Worm (Caenorhabditis elegans): Measurements from ENCODE around the gene T21D12.7.

T21D12.7 gene

ce11 chrIV:296849-297248, 5.6 kb upstream of the T21D12.7 start (continued):
- TF ChIP-seq alr-1 (tag; optimal IDR thresholded peaks at IDR 0.05) (no peak), nhr-25 (tag; optimal IDR thresholded peaks at IDR 0.05) (no peak), elt-1 (tag; optimal IDR thresholded peaks at IDR 0.05) (no peak), nhr-129 (tag; optimal IDR thresholded peaks at IDR 0.05) (no peak), lin-13 (GFP tag; optimal IDR thresholded peaks at IDR 0.05) (no peak), ama-1 (optimal IDR thresholded peaks at IDR 0.05) (no peak), nhr-237 (tag; optimal IDR thresholded peaks at IDR 0.05) (no peak), lin-11 (tag; optimal IDR thresholded peaks at IDR 0.05) (no peak), skn-1 (tag; optimal IDR thresholded peaks at IDR 0.05) (no peak), F13H6.1 (tag; optimal IDR thresholded peaks at IDR 0.05) (no peak), nhr-77 (tag; optimal IDR thresholded peaks at IDR 0.05) (no peak)

- TF ChIP-seq lin-39 (tag; optimal IDR thresholded peaks at IDR 0.05) (no peak), fos-1 (tag; optimal IDR thresholded peaks at IDR 0.05) (peak; percentile 79), ceh-82 (tag; optimal IDR thresholded peaks at IDR 0.05) (no peak), ztf-4 (tag; optimal IDR thresholded peaks at IDR 0.05) (no peak), zag-1 (tag; optimal IDR thresholded peaks at IDR 0.05) (no peak), sma-9 (GFP tag; optimal IDR thresholded peaks at IDR 0.05) (peak; percentile 53), sma-9 (tag; optimal IDR thresholded peaks at IDR 0.05) (no peak), nhr-25 (tag; optimal IDR thresholded peaks at IDR 0.05) (no peak), mdl-1 (tag; optimal IDR thresholded peaks at IDR 0.05) (peak in 1 of 2 experiments; percentile 40), nhr-23 (tag; optimal IDR thresholded peaks at IDR 0.05) (no peak), ztf-11 (tag; optimal IDR thresholded peaks at IDR 0.05) (no peak), egl-27 (tag; optimal IDR thresholded peaks at IDR 0.05) (no peak), blmp-1 (tag; optimal IDR thresholded peaks at IDR 0.05; ENCODE audit: insufficient read depth) (no peak), mab-5 (tag; optimal IDR thresholded peaks at IDR 0.05) (no peak), elt-3 (tag; optimal IDR thresholded peaks at IDR 0.05) (no peak), lin-11 (tag; optimal IDR thresholded peaks at IDR 0.05) (no peak), gmeb-1 (tag; optimal IDR thresholded peaks at IDR 0.05) (peak; percentile 38), elt-1 (tag; optimal IDR thresholded peaks at IDR 0.05) (no peak), crh-2 (tag; optimal IDR thresholded peaks at IDR 0.05) (peak; percentile 66), snpc-4 (tag; optimal IDR thresholded peaks at IDR 0.05) (no peak), unc-55 (GFP tag; optimal IDR thresholded peaks at IDR 0.05) (no peak), nhr-129 (tag; optimal IDR thresholded peaks at IDR 0.05) (peak; percentile 14), F13H6.1 (tag; optimal IDR thresholded peaks at IDR 0.05) (no peak)
Observed at ce11 chrIV:295734-296201, 4.5 kb upstream of the T21D12.7 start.

ce11 chrIV:294737-295136, 3.5 kb upstream of the T21D12.7 start:
- TF ChIP-seq lin-39 (tag; optimal IDR thresholded peaks at IDR 0.05) = peak; percentile 24
- TF ChIP-seq nhr-129 (tag; optimal IDR thresholded peaks at IDR 0.05) = peak; percentile 20
- no peak for TF ChIP-seq nhr-23 (tag; optimal IDR thresholded peaks at IDR 0.05)

ce11 chrIV:293995-294700, 2.9 kb upstream of the T21D12.7 start:
- TF ChIP-seq ama-1 (optimal IDR thresholded peaks at IDR 0.05) = peak; percentile 46
- TF ChIP-seq nhr-237 (tag; optimal IDR thresholded peaks at IDR 0.05) = no peak
- no peak for TF ChIP-seq nhr-77 (tag; optimal IDR thresholded peaks at IDR 0.05)

- TF ChIP-seq alr-1 (tag; optimal IDR thresholded peaks at IDR 0.05) (no peak), ztf-1 (GFP tag; conservative IDR thresholded peaks at IDR 0.05) (0 out of 2 replicates have a peak, but pooled peaks have one; percentile 65)
Observed at ce11 chrIV:293163-293755, 2.0 kb upstream of the T21D12.7 start.

ce11 chrIV:291851-292367, 653 bp upstream of the T21D12.7 start:
- TF ChIP-seq lsy-2 (tag; optimal IDR thresholded peaks at IDR 0.05) (peak in 1 of 2 experiments; percentile 43), gmeb-1 (tag; optimal IDR thresholded peaks at IDR 0.05) (peak; percentile 67), unc-62 (GFP tag; optimal IDR thresholded peaks at IDR 0.05) (no peak), sma-3 (GFP tag; optimal IDR thresholded peaks at IDR 0.05) (peak; percentile 56), nhr-25 (tag; optimal IDR thresholded peaks at IDR 0.05) (no peak), nhr-129 (tag; optimal IDR thresholded peaks at IDR 0.05) (no peak), ama-1 (optimal IDR thresholded peaks at IDR 0.05) (peak; percentile 13), crh-2 (tag; optimal IDR thresholded peaks at IDR 0.05) (peak; percentile 90), nhr-11 (tag; optimal IDR thresholded peaks at IDR 0.05) (no peak), skn-1 (tag; optimal IDR thresholded peaks at IDR 0.05) (peak; percentile 87), peb-1 (tag; optimal IDR thresholded peaks at IDR 0.05) (no peak), F13H6.1 (tag; optimal IDR thresholded peaks at IDR 0.05) (peak; percentile 6), fos-1 (tag; optimal IDR thresholded peaks at IDR 0.05) (peak; percentile 80), blmp-1 (tag; optimal IDR thresholded peaks at IDR 0.05; ENCODE audit: insufficient read depth) (peak; percentile 18), elt-1 (tag; optimal IDR thresholded peaks at IDR 0.05) (no peak), nhr-21 (tag; optimal IDR thresholded peaks at IDR 0.05) (peak; percentile 3), sma-9 (GFP tag; optimal IDR thresholded peaks at IDR 0.05) (peak; percentile 50), sma-9 (tag; optimal IDR thresholded peaks at IDR 0.05) (no peak), Y55F3AM.14 (GFP tag; optimal IDR thresholded peaks at IDR 0.05) (peak; percentile 47), unc-39 (tag; optimal IDR thresholded peaks at IDR 0.05) (no peak)
